Worm (Caenorhabditis elegans): Measurements from ENCODE around the gene ttyh-1.

Gene ttyh-1

DNA sequence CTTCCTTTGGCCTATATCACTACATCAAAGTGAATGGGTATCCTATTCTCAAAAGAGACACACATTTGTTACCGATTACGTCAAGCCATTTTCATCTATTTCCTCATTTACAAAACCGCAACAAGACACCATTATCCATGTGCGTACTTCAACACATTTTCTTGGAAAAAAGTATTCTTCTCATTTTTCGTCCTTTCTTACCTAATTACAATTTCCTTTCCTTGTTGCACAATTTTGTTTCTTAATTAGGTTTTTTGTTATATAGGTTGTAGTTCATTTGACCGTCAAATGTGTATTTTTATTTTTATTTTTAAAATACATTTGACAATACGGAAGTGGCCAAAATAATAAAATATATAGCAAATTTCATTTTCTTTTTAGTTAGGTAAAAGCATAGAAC lies 14.8 kb downstream of the ttyh-1 start:
- TF ChIP-seq ceh-43 (GFP tag; optimal IDR thresholded peaks at IDR 0.05) = no peak
- peak; percentile 38 for TF ChIP-seq ces-1 (GFP tag; optimal IDR thresholded peaks at IDR 0.05)

ce11 chrX:11384534-11385441 lies 16.3 kb downstream of the ttyh-1 start, which contains the start of the genes F08B12.11 and prmn-1:
Gene F08B12.11 (plus strand): TSS chrX:11385054.
Gene prmn-1 (plus strand): TSS chrX:11385084.
- TF ChIP-seq ces-1 (GFP tag; optimal IDR thresholded peaks at IDR 0.05) = peak; percentile 46
- TF ChIP-seq drap-1 (GFP tag; optimal IDR thresholded peaks at IDR 0.05) = no peak
- TF ChIP-seq cnd-1 (tag; optimal IDR thresholded peaks at IDR 0.05) = peak; percentile 53
- no peak for TF ChIP-seq lsy-2 (tag; optimal IDR thresholded peaks at IDR 0.05)
- no peak for TF ChIP-seq unc-39 (tag; optimal IDR thresholded peaks at IDR 0.05)
- TF ChIP-seq mep-1 (tag; optimal IDR thresholded peaks at IDR 0.05) = peak; percentile 24
- TF ChIP-seq sem-2 (GFP tag; optimal IDR thresholded peaks at IDR 0.05) = no peak
- TF ChIP-seq mls-2 (tag; optimal IDR thresholded peaks at IDR 0.05) = no peak
- peak; percentile 83 for TF ChIP-seq ham-2 (GFP tag; optimal IDR thresholded peaks at IDR 0.05)

DNA sequence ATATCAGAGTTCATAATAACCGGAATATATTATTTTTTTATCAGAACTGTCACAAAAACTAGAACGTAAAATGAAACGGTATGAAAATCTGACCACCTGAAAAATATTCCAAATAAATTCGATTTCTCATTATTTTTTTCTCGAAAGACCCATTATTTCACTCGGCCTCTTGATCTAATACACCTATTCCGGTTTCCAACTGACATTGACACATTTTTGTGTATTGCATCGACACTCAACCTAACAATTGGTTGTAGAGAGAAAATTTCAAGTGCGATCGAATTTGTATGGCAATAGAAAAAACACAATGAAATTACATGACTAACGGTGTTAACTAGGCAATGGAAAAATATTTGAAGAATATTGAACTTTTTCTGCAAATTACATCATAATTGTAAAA lies 17.4 kb downstream of the ttyh-1 start:
- TF ChIP-seq snpc-4 (tag; optimal IDR thresholded peaks at IDR 0.05) (no peak), pha-4 (tag; optimal IDR thresholded peaks at IDR 0.05) (no peak), nhr-237 (tag; optimal IDR thresholded peaks at IDR 0.05) (no peak), tbx-8 (GFP tag; optimal IDR thresholded peaks at IDR 0.05) (no peak), lin-13 (tag; optimal IDR thresholded peaks at IDR 0.05) (no peak)

DNA sequence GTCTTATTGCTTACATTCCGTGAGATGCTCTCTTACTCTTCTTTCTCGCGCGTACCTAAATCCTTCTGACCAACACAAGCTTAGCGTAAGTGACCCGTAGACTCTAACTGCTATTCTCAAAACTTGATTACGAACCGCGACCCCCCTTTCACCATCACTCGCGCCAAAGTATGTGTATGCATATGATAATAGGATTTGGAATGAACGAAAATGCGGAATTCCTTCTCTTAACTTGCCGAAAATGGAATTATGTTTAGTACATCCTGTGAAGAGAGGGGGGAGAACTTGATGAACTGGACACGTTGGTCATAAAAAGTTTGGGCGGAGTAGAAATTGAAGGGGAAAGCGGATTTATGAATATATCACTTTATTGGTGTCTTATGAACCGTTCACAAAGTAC lies 18.4 kb downstream of the ttyh-1 start:
- TF ChIP-seq snpc-4 (tag; optimal IDR thresholded peaks at IDR 0.05) = no peak
- TF ChIP-seq ces-1 (GFP tag; optimal IDR thresholded peaks at IDR 0.05) = peak; percentile 99

ce11 chrX:11387723-11388330 lies 19.3 kb downstream of the ttyh-1 start:
- TF ChIP-seq ztf-11 (tag; optimal IDR thresholded peaks at IDR 0.05) (no peak), ces-1 (GFP tag; optimal IDR thresholded peaks at IDR 0.05) (peak; percentile 43)

ce11 chrX:11392924-11393323 lies 24.4 kb downstream of the ttyh-1 start, which contains the start of gene prx-12:
Gene prx-12 (plus strand): TSS chrX:11393294.
- TF ChIP-seq ceh-83 (GFP tag; optimal IDR thresholded peaks at IDR 0.05) (no peak), nhr-76 (tag; optimal IDR thresholded peaks at IDR 0.05) (no peak), mls-2 (tag; optimal IDR thresholded peaks at IDR 0.05) (no peak), unc-62 (GFP tag; optimal IDR thresholded peaks at IDR 0.05) (no peak), mab-5 (tag; optimal IDR thresholded peaks at IDR 0.05) (no peak), unc-39 (tag; optimal IDR thresholded peaks at IDR 0.05) (no peak), lin-13 (tag; optimal IDR thresholded peaks at IDR 0.05) (no peak), sptf-1 (tag; optimal IDR thresholded peaks at IDR 0.05) (no peak), bed-3 (GFP tag; optimal IDR thresholded peaks at IDR 0.05) (no peak), nhr-237 (tag; optimal IDR thresholded peaks at IDR 0.05) (no peak), unc-120 (tag; optimal IDR thresholded peaks at IDR 0.05; ENCODE audit: poor library complexity, severe bottlenecking) (no peak), hlh-1 (tag; optimal IDR thresholded peaks at IDR 0.05) (no peak), zip-8 (tag; optimal IDR thresholded peaks at IDR 0.05) (no peak), pha-4 (tag; optimal IDR thresholded peaks at IDR 0.05) (no peak), M03D4.4 (tag; optimal IDR thresholded peaks at IDR 0.05) (no peak), ztf-11 (tag; optimal IDR thresholded peaks at IDR 0.05) (no peak), ceh-39 (tag; optimal IDR thresholded peaks at IDR 0.05) (no peak)

Data from whole organism, mixed stage, embryonic.